Fruit fly (Drosophila melanogaster): ENCODE results near the gene Apc.
A peak's percentile ranks its signal among the peaks of the same experiment; 100 is the strongest.

The Apc gene

DNA sequence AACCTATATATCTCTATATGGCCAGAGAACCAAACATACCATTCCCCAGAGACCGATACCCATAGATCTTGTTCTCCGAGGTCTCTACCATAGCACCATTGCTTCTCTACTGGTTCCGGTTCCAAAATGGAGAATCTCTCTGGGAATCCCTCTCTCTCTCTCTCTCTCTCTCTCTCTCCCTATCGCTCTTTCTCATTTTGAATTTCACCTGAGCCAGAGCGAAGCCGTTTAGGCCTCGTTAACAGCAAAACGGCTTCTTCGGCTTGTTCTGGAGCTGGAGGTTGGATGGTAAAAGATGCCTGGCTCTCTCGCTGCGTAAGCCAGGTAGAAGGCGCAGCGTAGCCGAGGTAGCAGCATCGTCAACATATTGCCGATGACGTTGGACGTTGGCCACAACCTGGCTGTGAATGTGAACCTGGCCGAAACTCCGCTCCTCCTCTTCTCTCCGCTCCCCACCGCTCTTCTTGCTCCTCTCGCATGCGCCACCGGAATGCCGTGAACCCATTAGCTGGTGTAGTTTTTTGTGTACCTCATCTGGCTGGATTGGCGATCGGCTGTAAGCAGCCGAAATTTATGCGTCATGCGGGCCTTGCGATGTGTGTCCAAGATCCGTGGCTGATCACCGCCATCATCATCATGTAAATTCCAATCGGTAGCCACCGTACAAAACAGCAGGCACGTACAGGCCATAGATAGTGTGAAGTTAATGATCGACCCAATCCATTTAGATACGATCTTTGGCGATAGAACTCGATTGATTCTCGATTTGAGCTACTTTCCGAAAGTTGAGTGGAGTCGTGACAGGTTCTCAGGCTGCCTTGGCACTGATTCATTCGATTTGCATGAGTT is 17.0 kb upstream of the Apc start:
- TF ChIP-seq CG34224 (GFP tag; IDR thresholded peaks at IDR 0.05; ENCODE audit: partially characterized antibody): no peak; the same call in 2 of the 3 replicates
- no peak for TF ChIP-seq Ptx1 (GFP tag; IDR thresholded peaks at IDR 0.05)
- no peak for TF ChIP-seq ham (GFP tag; IDR thresholded peaks at IDR 0.05)
- TF ChIP-seq kni (GFP tag; optimal IDR thresholded peaks at IDR 0.05): peak; percentile 73
- TF ChIP-seq bbx (GFP tag; IDR thresholded peaks at IDR 0.05; ENCODE audit: partially characterized antibody): no peak
- TF ChIP-seq CG32767 (GFP tag; IDR thresholded peaks at IDR 0.05): peak; percentile 23; the same call in 1 of the 2 replicates
- no peak for TF ChIP-seq Mrtf (GFP tag; IDR thresholded peaks at IDR 0.05)
- no peak for TF ChIP-seq CG12391 (tag; optimal IDR thresholded peaks at IDR 0.05)
- no peak for TF ChIP-seq tx (GFP tag; optimal IDR thresholded peaks at IDR 0.05)
- no peak for TF ChIP-seq CoRest (tag; optimal IDR thresholded peaks at IDR 0.05)
- TF ChIP-seq Meics (GFP tag; optimal IDR thresholded peaks at IDR 0.05): no peak
- TF ChIP-seq Med (GFP tag): peak; percentile 69
- TF ChIP-seq odd (GFP tag; optimal IDR thresholded peaks at IDR 0.05): no peak
- TF ChIP-seq Hr51 (GFP tag; optimal IDR thresholded peaks at IDR 0.05): no peak
- TF ChIP-seq wdn (GFP tag; IDR thresholded peaks at IDR 0.05): no peak
- TF ChIP-seq B-H2 (GFP tag; optimal IDR thresholded peaks at IDR 0.05): no peak
- TF ChIP-seq CG1233 (GFP tag; optimal IDR thresholded peaks at IDR 0.05): no peak
- TF ChIP-seq hb (GFP tag; IDR thresholded peaks at IDR 0.05; ENCODE audit: partially characterized antibody): no peak
- no peak for TF ChIP-seq CG33557 (GFP tag; optimal IDR thresholded peaks at IDR 0.05)
- TF ChIP-seq chn (GFP tag; optimal IDR thresholded peaks at IDR 0.05): no peak
- TF ChIP-seq CG16863 (GFP tag; optimal IDR thresholded peaks at IDR 0.05): no peak
- TF ChIP-seq HLH4C (GFP tag; IDR thresholded peaks at IDR 0.05; ENCODE audit: partially characterized antibody): no peak
- peak; percentile 15 for TF ChIP-seq gcm (GFP tag; optimal IDR thresholded peaks at IDR 0.05)
- peak; percentile 97 for TF ChIP-seq CG15514 (GFP tag; optimal IDR thresholded peaks at IDR 0.05)
- no peak for TF ChIP-seq Dip3 (GFP tag; optimal IDR thresholded peaks at IDR 0.05)
- peak; percentile 95 for TF ChIP-seq CG12769 (tag; optimal IDR thresholded peaks at IDR 0.05)
- TF ChIP-seq bcd (GFP tag; optimal IDR thresholded peaks at IDR 0.05): no peak
- TF ChIP-seq HmgD (GFP tag; optimal IDR thresholded peaks at IDR 0.05): no peak
- no peak for TF ChIP-seq gt (GFP tag; IDR thresholded peaks at IDR 0.05)
- peak; percentile 28 for TF ChIP-seq sens (GFP tag)
- peak; percentile 39 for TF ChIP-seq CG8478 (optimal IDR thresholded peaks at IDR 0.05)
- TF ChIP-seq CG16779 (GFP tag; IDR thresholded peaks at IDR 0.05): no peak
- TF ChIP-seq Sox102F (GFP tag; optimal IDR thresholded peaks at IDR 0.05): no peak
- TF ChIP-seq CG3838 (GFP tag; optimal IDR thresholded peaks at IDR 0.05): no peak
- TF ChIP-seq hbn (GFP tag; IDR thresholded peaks at IDR 0.05; ENCODE audit: partially characterized antibody): 0 out of 2 replicates have a peak, but pooled peaks have one; percentile 29
- no peak for TF ChIP-seq CG4328 (GFP tag; optimal IDR thresholded peaks at IDR 0.05)
- TF ChIP-seq Ravus (GFP tag; IDR thresholded peaks at IDR 0.05): peak; percentile 58; the same call in 1 of the 2 replicates
- TF ChIP-seq nom (GFP tag; optimal IDR thresholded peaks at IDR 0.05): peak; percentile 17
- peak; percentile 30; the same call in 1 of the 2 replicates for TF ChIP-seq Scr (GFP tag; IDR thresholded peaks at IDR 0.05; ENCODE audit: partially characterized antibody)
- TF ChIP-seq psq (GFP tag; optimal IDR thresholded peaks at IDR 0.05): peak; percentile 39
- no peak for TF ChIP-seq gro (GFP tag; optimal IDR thresholded peaks at IDR 0.05)
- TF ChIP-seq CG4404 (GFP tag; IDR thresholded peaks at IDR 0.05): no peak
- no peak for TF ChIP-seq CG17829 (tag; optimal IDR thresholded peaks at IDR 0.05)
- no peak for TF ChIP-seq cas (GFP tag; IDR thresholded peaks at IDR 0.05)
- TF ChIP-seq CG15696 (tag; optimal IDR thresholded peaks at IDR 0.05): no peak
- peak; percentile 71 for TF ChIP-seq z (GFP tag; IDR thresholded peaks at IDR 0.05)
- TF ChIP-seq CG13424 (tag; optimal IDR thresholded peaks at IDR 0.05): no peak
- no peak for TF ChIP-seq CG34422 (GFP tag; IDR thresholded peaks at IDR 0.05)
- TF ChIP-seq Atf3 (GFP tag; optimal IDR thresholded peaks at IDR 0.05): peak; percentile 2
